Fruit fly (Drosophila melanogaster): Measurements from ENCODE around the gene Slbp.

Slbp gene

dm6 chr3R:29124128-29124527 is 28.9 kb downstream of the Slbp start (continued):
- TF ChIP-seq Hr51 (GFP tag; optimal IDR thresholded peaks at IDR 0.05) (peak in 1 of 2 experiments; percentile 26), HLH54F (GFP tag; optimal IDR thresholded peaks at IDR 0.05) (peak; percentile 52), Camta (GFP tag; optimal IDR thresholded peaks at IDR 0.05) (peak; percentile 38), CG12155 (GFP tag; optimal IDR thresholded peaks at IDR 0.05) (peak; percentile 62), CG9876 (GFP tag; optimal IDR thresholded peaks at IDR 0.05) (peak; percentile 13), zen (tag; optimal IDR thresholded peaks at IDR 0.05) (peak; percentile 60), wdn (GFP tag; IDR thresholded peaks at IDR 0.05) (peak; percentile 72), Ptx1 (GFP tag; IDR thresholded peaks at IDR 0.05) (peak; percentile 81), dan (GFP tag; IDR thresholded peaks at IDR 0.05) (peak; percentile 66), hb (GFP tag; IDR thresholded peaks at IDR 0.05; ENCODE audit: partially characterized antibody) (no peak), CG12942 (GFP tag; optimal IDR thresholded peaks at IDR 0.05) (peak; percentile 26), tx (GFP tag; optimal IDR thresholded peaks at IDR 0.05) (peak; percentile 10), CG7839 (tag; optimal IDR thresholded peaks at IDR 0.05) (peak; percentile 77), Jarid2 (GFP tag; optimal IDR thresholded peaks at IDR 0.05) (no peak), CG7372 (GFP tag; IDR thresholded peaks at IDR 0.05) (peak; percentile 24; the same call in 1 of the 2 replicates), so (GFP tag; IDR thresholded peaks at IDR 0.05) (peak; percentile 44; the same call in 1 of the 3 replicates), Mrtf (GFP tag; IDR thresholded peaks at IDR 0.05) (peak; percentile 72), CG1529 (GFP tag; optimal IDR thresholded peaks at IDR 0.05) (peak; percentile 34), sisA (GFP tag; IDR thresholded peaks at IDR 0.05) (peak; percentile 79), usp (GFP tag; optimal IDR thresholded peaks at IDR 0.05) (no peak), Atf6 (GFP tag; IDR thresholded peaks at IDR 0.05) (peak; percentile 48; the same call in 1 of the 2 replicates), ind (GFP tag; optimal IDR thresholded peaks at IDR 0.05) (peak; percentile 69), Myb (GFP tag; optimal IDR thresholded peaks at IDR 0.05) (peak; percentile 43), CG1024 (GFP tag; IDR thresholded peaks at IDR 0.05) (peak; percentile 68), ranshi (GFP tag; IDR thresholded peaks at IDR 0.05) (peak; percentile 71; the same call in 1 of the 2 replicates), sim (GFP tag; IDR thresholded peaks at IDR 0.05) (no peak), CG12104 (GFP tag; optimal IDR thresholded peaks at IDR 0.05) (peak; percentile 39), CG3726 (GFP tag; IDR thresholded peaks at IDR 0.05) (0 out of 3 replicates have a peak, but pooled peaks have one; percentile 56), esg (GFP tag; conservative IDR thresholded peaks at IDR 0.05) (peak; percentile 44; the same call in 1 of the 2 replicates), ken (GFP tag; IDR thresholded peaks at IDR 0.05) (peak; percentile 87), CG32532 (GFP tag; IDR thresholded peaks at IDR 0.05) (peak; percentile 78), CG13624 (GFP tag; optimal IDR thresholded peaks at IDR 0.05) (peak; percentile 14), Xbp1 (GFP tag; optimal IDR thresholded peaks at IDR 0.05) (peak; percentile 64), dimm (GFP tag; IDR thresholded peaks at IDR 0.05) (0 out of 2 replicates have a peak, but pooled peaks have one; percentile 28), tgo (GFP tag; IDR thresholded peaks at IDR 0.05) (peak; percentile 73), bbx (GFP tag; IDR thresholded peaks at IDR 0.05; ENCODE audit: partially characterized antibody) (no peak), org-1 (GFP tag; optimal IDR thresholded peaks at IDR 0.05) (peak; percentile 45), D19A (tag; optimal IDR thresholded peaks at IDR 0.05) (peak; percentile 44), cad (GFP tag; optimal IDR thresholded peaks at IDR 0.05) (no peak), NFAT (GFP tag; IDR thresholded peaks at IDR 0.05) (peak; percentile 60; the same call in 1 of the 2 replicates), crp (GFP tag; optimal IDR thresholded peaks at IDR 0.05) (no peak), Dip2 (GFP tag; IDR thresholded peaks at IDR 0.05) (no peak), oc (tag; optimal IDR thresholded peaks at IDR 0.05) (no peak), sug (tag; optimal IDR thresholded peaks at IDR 0.05) (no peak), pum (GFP tag; optimal IDR thresholded peaks at IDR 0.05) (peak; percentile 62), CG11085 (GFP tag; IDR thresholded peaks at IDR 0.05) (peak; percentile 34; the same call in 1 of the 2 replicates), mirr (GFP tag; optimal IDR thresholded peaks at IDR 0.05) (peak; percentile 4), D19B (GFP tag; optimal IDR thresholded peaks at IDR 0.05) (peak; percentile 22), CG1603 (tag; optimal IDR thresholded peaks at IDR 0.05) (peak; percentile 86), slp2 (GFP tag; optimal IDR thresholded peaks at IDR 0.05) (peak; percentile 6), Dbx (GFP tag; IDR thresholded peaks at IDR 0.05) (peak; percentile 68; the same call in 2 of the 3 replicates), twi (tag; optimal IDR thresholded peaks at IDR 0.05) (peak; percentile 29)

All from whole organism, embryonic.